Fruit fly (Drosophila melanogaster): Measurements from ENCODE around the gene CG34448.

Gene CG34448

DNA sequence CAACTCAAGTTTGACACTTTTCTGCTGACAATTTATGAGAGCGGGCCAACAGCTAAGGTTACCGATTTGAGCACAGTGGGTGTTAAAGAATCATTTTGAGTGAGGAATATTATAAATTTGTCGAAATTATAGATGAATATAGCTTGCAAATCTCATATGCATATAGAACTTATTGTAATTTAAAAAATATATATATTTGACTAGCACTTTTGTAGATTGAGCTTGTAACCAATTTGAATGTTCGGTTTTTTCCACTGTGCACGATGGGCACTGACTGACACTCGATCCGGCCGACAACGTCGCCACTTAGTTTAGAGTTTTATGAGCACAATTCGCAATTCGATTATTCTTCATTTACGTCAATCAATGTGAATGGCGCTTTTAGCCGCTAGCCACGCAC, 19.3 kb downstream of the CG34448 start (continued):
- TF ChIP-seq CG10274 (GFP tag; optimal IDR thresholded peaks at IDR 0.05) (no peak), CG10543 (GFP tag; optimal IDR thresholded peaks at IDR 0.05) (no peak), fd3F (GFP tag; optimal IDR thresholded peaks at IDR 0.05) (no peak), pan (optimal IDR thresholded peaks at IDR 0.05) (no peak), pan (GFP tag; optimal IDR thresholded peaks at IDR 0.05 in 1 of 2, IDR thresholded peaks at IDR 0.05 in 1 of 2) (peak in 1 of 2 experiments; percentile 5), CG30403 (GFP tag; optimal IDR thresholded peaks at IDR 0.05) (no peak), CG10654 (GFP tag; optimal IDR thresholded peaks at IDR 0.05) (no peak), BEAF-32 (GFP tag; optimal IDR thresholded peaks at IDR 0.05) (no peak), Stat92E (GFP tag; optimal IDR thresholded peaks at IDR 0.05) (no peak), Gug (GFP tag; IDR thresholded peaks at IDR 0.05) (no peak), ttk (GFP tag; IDR thresholded peaks at IDR 0.05) (peak; percentile 6; the same call in 1 of the 2 replicates)

DNA sequence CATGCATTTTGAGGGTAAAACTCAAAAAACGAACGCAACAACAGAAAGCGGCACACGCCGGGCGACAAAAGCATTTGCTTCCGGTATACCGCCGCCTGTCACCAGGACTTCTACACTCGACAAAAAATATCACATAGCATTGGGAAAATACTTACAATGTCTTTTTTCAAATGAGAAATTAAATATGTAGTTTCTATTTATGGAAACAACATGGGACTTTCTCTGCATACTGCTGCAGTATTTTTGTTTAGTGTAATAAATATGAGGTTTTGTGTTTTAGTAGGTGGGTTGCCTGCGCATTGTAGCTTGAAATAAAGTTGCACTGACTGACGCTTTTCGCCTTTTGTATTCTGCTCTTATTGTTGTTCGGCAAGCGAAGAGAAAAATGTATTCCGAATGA, 20.7 kb downstream of the CG34448 start:
- peak; percentile 1 for TF ChIP-seq Blimp-1 (GFP tag; optimal IDR thresholded peaks at IDR 0.05)
- no peak for TF ChIP-seq twi (tag; optimal IDR thresholded peaks at IDR 0.05)
- TF ChIP-seq Fer1 (GFP tag; optimal IDR thresholded peaks at IDR 0.05) = no peak
- no peak for TF ChIP-seq CG17359 (tag; optimal IDR thresholded peaks at IDR 0.05)
- TF ChIP-seq bsh (GFP tag; optimal IDR thresholded peaks at IDR 0.05) = peak in 1 of 2 experiments; percentile 33
- peak; percentile 24; the same call in 1 of the 2 replicates for TF ChIP-seq Xrp1 (GFP tag; IDR thresholded peaks at IDR 0.05)
- peak; percentile 53 for TF ChIP-seq sens (GFP tag)
- peak; percentile 40 for TF ChIP-seq Med (GFP tag)
- peak; percentile 32; the same call in 1 of the 3 replicates for TF ChIP-seq row (GFP tag; IDR thresholded peaks at IDR 0.05)
- TF ChIP-seq CG11504 (tag; optimal IDR thresholded peaks at IDR 0.05) = peak; percentile 36
- no peak for TF ChIP-seq Hand (GFP tag; optimal IDR thresholded peaks at IDR 0.05)
- no peak for TF ChIP-seq fd102C (GFP tag; optimal IDR thresholded peaks at IDR 0.05)
- no peak for TF ChIP-seq CG12744 (GFP tag; optimal IDR thresholded peaks at IDR 0.05)
- TF ChIP-seq Ets65A (GFP tag) = peak; percentile 66
- TF ChIP-seq jumu (GFP tag; optimal IDR thresholded peaks at IDR 0.05) = no peak
- TF ChIP-seq MTF-1 (GFP tag; optimal IDR thresholded peaks at IDR 0.05; ENCODE audit: borderline replicate concordance) = no peak
- peak; percentile 29; the same call in 1 of the 2 replicates for TF ChIP-seq ranshi (GFP tag; IDR thresholded peaks at IDR 0.05)
- TF ChIP-seq fd96Cb (tag; optimal IDR thresholded peaks at IDR 0.05) = peak; percentile 5
- 0 out of 2 replicates have a peak, but pooled peaks have one; percentile 11 for TF ChIP-seq H2.0 (GFP tag; IDR thresholded peaks at IDR 0.05)
- no peak for TF ChIP-seq fd3F (GFP tag; optimal IDR thresholded peaks at IDR 0.05)
- TF ChIP-seq dpn (GFP tag; optimal IDR thresholded peaks at IDR 0.05) = peak in 1 of 2 experiments; percentile 7
- peak; percentile 49 for TF ChIP-seq dmrt99B (tag; optimal IDR thresholded peaks at IDR 0.05)
- no peak for TF ChIP-seq CG10274 (GFP tag; optimal IDR thresholded peaks at IDR 0.05)
- TF ChIP-seq pan (optimal IDR thresholded peaks at IDR 0.05) = no peak
- no peak for TF ChIP-seq pan (GFP tag; optimal IDR thresholded peaks at IDR 0.05 in 1 of 2, IDR thresholded peaks at IDR 0.05 in 1 of 2)
- TF ChIP-seq CG8089 (GFP tag; optimal IDR thresholded peaks at IDR 0.05) = no peak
- no peak for TF ChIP-seq disco-r (GFP tag; optimal IDR thresholded peaks at IDR 0.05)
- TF ChIP-seq onecut (GFP tag; IDR thresholded peaks at IDR 0.05) = peak; percentile 21; the same call in 1 of the 2 replicates
- TF ChIP-seq sisA (GFP tag; IDR thresholded peaks at IDR 0.05) = peak; percentile 46; the same call in 1 of the 2 replicates
- no peak for TF ChIP-seq CG8924 (tag; optimal IDR thresholded peaks at IDR 0.05)
- peak; percentile 10 for TF ChIP-seq gem (tag; optimal IDR thresholded peaks at IDR 0.05)
- peak; percentile 17 for TF ChIP-seq tin (GFP tag; optimal IDR thresholded peaks at IDR 0.05)
- peak; percentile 55; the same call in 1 of the 3 replicates for TF ChIP-seq ken (GFP tag; IDR thresholded peaks at IDR 0.05)
- TF ChIP-seq CG14050 (GFP tag; IDR thresholded peaks at IDR 0.05) = 0 out of 3 replicates have a peak, but pooled peaks have one; percentile 16
- TF ChIP-seq Sox102F (GFP tag; optimal IDR thresholded peaks at IDR 0.05) = peak; percentile 3
- TF ChIP-seq Hey (tag; optimal IDR thresholded peaks at IDR 0.05) = peak; percentile 49
- TF ChIP-seq CG7839 (tag; optimal IDR thresholded peaks at IDR 0.05) = peak; percentile 14
- no peak for TF ChIP-seq CG4404 (GFP tag; IDR thresholded peaks at IDR 0.05)
- no peak for TF ChIP-seq CG17912 (GFP tag; optimal IDR thresholded peaks at IDR 0.05)
- TF ChIP-seq btn (GFP tag; optimal IDR thresholded peaks at IDR 0.05) = no peak
- no peak for TF ChIP-seq CG4424 (GFP tag; optimal IDR thresholded peaks at IDR 0.05)
